Fruit fly (Drosophila melanogaster): ENCODE measurements around the gene IFT43.

DNA sequence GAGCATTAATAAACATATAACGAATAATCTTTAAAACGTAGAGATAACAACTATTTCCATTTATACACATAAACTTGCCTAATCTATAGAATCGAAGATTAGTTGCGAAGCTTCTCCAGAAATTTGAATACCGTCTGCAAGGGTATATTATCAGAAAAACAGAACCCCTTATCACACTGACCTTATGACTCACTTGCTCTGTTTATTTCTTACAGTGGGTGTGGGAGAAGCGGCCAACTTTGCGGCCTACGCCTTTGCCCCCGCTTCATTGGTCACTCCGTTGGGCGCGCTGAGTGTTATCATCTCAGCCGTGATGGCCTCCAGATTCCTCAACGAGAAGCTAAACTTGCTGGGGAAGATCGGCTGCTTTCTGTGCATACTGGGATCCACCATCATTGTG lies 10.6 kb upstream of the IFT43 start:
- TF ChIP-seq h (optimal IDR thresholded peaks at IDR 0.05) (no peak), psq (optimal IDR thresholded peaks at IDR 0.05) (no peak), ttk (optimal IDR thresholded peaks at IDR 0.05) (no peak)
